Worm (Caenorhabditis elegans) whole organism, L4 larva: ENCODE data around the gene T01B10.5.

Source experiments
- D1046.2 ChIP-seq: fragments of 200-800 bp; sonication (Bioruptor generic); IDR thresholded peaks from 2 replicates; pipeline ENCODE4 v1.3.6; 2022; ENCODE audit warnings: missing genetic modification characterization, missing compliant biosample characterization
- F49E8.2 ChIP-seq: sonication (generic microtip); optimal IDR thresholded peaks from 2 replicates; lab custom pipeline; 2016; ENCODE audit warnings: missing compliant biosample characterization, mild to moderate bottlenecking, missing genetic modification characterization, borderline replicate concordance
- Y48G9A.11 ChIP-seq: fragments of 200-800 bp; sonication (Bioruptor generic); IDR thresholded peaks from 2 replicates; pipeline ENCODE4 v1.3.6; 2022; ENCODE audit warnings: missing genetic modification reagents, missing genetic modification characterization, missing compliant biosample characterization
- Y5F2A.4 ChIP-seq: fragments of 200-800 bp; sonication (Bioruptor generic); optimal IDR thresholded peaks from 2 replicates; lab custom pipeline; 2018; ENCODE audit warnings: mild to moderate bottlenecking, missing genetic modification characterization, missing compliant biosample characterization
- Y75B8A.6 ChIP-seq: fragments of 200-800 bp; sonication (Bioruptor generic); IDR thresholded peaks from 2 replicates; pipeline ENCODE4 v1.3.6; 2022; ENCODE audit warnings: missing genetic modification reagents, missing genetic modification characterization, missing compliant biosample characterization
- aha-1 ChIP-seq: fragments of 150-350 bp; peaks from one replicate; lab custom pipeline; 2014; ENCODE audit warnings: missing biosample characterization, missing genetic modification characterization
- ceh-44 ChIP-seq: fragments of 200-800 bp; sonication (Bioruptor generic); IDR thresholded peaks from 2 replicates; pipeline ENCODE4 v1.3.6; 2022; ENCODE audit warnings: missing genetic modification reagents, missing genetic modification characterization, missing compliant biosample characterization
- daf-16 ChIP-seq, 3 experiments: sonication (generic microtip); optimal IDR thresholded peaks; 2 replicates each; lab custom pipeline; 2016 to 2017; ENCODE audit warnings: missing genetic modification characterization in 3 of 3, missing genetic modification reagents in 3 of 3, mild to moderate bottlenecking in 2 of 3, missing compliant biosample characterization in 2 of 3, missing biosample characterization in 1 of 3, moderate library complexity in 1 of 3
- dmd-8 ChIP-seq: fragments of 200-800 bp; sonication (Bioruptor generic); IDR thresholded peaks from 2 replicates; pipeline ENCODE4 v1.3.6; 2022; ENCODE audit warnings: missing genetic modification characterization, missing compliant biosample characterization
- dmd-9 ChIP-seq: fragments of 200-800 bp; sonication (Bioruptor generic); IDR thresholded peaks from 2 replicates; pipeline ENCODE4 v1.3.6; 2022; ENCODE audit warnings: missing genetic modification reagents, missing genetic modification characterization, missing compliant biosample characterization
- egl-43 ChIP-seq: fragments of 200-800 bp; sonication (Bioruptor generic); IDR thresholded peaks from 2 replicates; pipeline ENCODE4 v1.3.6; 2022; ENCODE audit warnings: missing genetic modification reagents, missing genetic modification characterization, missing compliant biosample characterization
- hlh-11 ChIP-seq: fragments of 200-800 bp; sonication (Bioruptor generic); optimal IDR thresholded peaks from 2 replicates; lab custom pipeline; 2018; ENCODE audit warnings: mild to moderate bottlenecking, missing genetic modification characterization, missing compliant biosample characterization
- lim-7 ChIP-seq: fragments of 200-800 bp; sonication (Bioruptor generic); IDR thresholded peaks from 2 replicates; pipeline ENCODE4 v1.3.6; 2022; ENCODE audit warnings: missing genetic modification characterization, missing compliant biosample characterization
- lin-15B ChIP-seq: fragments of 150-350 bp; sonication (generic microtip); optimal IDR thresholded peaks from 3 replicates; lab custom pipeline; 2014; ENCODE audit warnings: missing biosample characterization, missing genetic modification characterization
- madf-5 ChIP-seq, 2 experiments: fragments of 200-800 bp; sonication (Bioruptor generic); IDR thresholded peaks; 2 replicates each; pipeline ENCODE4 v1.3.6; 2022; ENCODE audit warnings: missing compliant biosample characterization in 2 of 2, missing genetic modification characterization in 2 of 2
- mdl-1 ChIP-seq, 2 experiments: fragments of 150-350 bp in 1 of 2; sonication (generic microtip) in 1 of 2; optimal IDR thresholded peaks; 2 replicates each; lab custom pipeline; 2014 to 2017; ENCODE audit warnings: missing biosample characterization in 2 of 2, missing genetic modification characterization in 2 of 2
- mep-1 ChIP-seq: fragments of 150-350 bp; sonication (generic microtip); optimal IDR thresholded peaks from 3 replicates; lab custom pipeline; 2014; ENCODE audit warnings: missing biosample characterization, missing genetic modification characterization
- nhr-102 ChIP-seq: sonication (generic microtip); optimal IDR thresholded peaks from 2 replicates; lab custom pipeline; 2016; ENCODE audit warnings: mild to moderate bottlenecking, missing genetic modification characterization, moderate library complexity, missing compliant biosample characterization
- nhr-11 ChIP-seq: fragments of 150-350 bp; optimal IDR thresholded peaks from 2 replicates; lab custom pipeline; 2014; ENCODE audit warnings: missing biosample characterization, missing genetic modification characterization
- nhr-237 ChIP-seq: sonication (generic microtip); optimal IDR thresholded peaks from 2 replicates; lab custom pipeline; 2017; ENCODE audit warnings: missing biosample characterization, missing genetic modification characterization
- nhr-6 ChIP-seq: fragments of 150-350 bp; optimal IDR thresholded peaks from 2 replicates; lab custom pipeline; 2014; ENCODE audit warnings: missing biosample characterization, missing genetic modification characterization
- nhr-76 ChIP-seq: fragments of 150-350 bp; optimal IDR thresholded peaks from 2 replicates; lab custom pipeline; 2014; ENCODE audit warnings: missing biosample characterization, missing genetic modification characterization
- php-3 ChIP-seq: fragments of 200-800 bp; sonication (Bioruptor generic); IDR thresholded peaks from 2 replicates; pipeline ENCODE4 v1.3.6; 2022; ENCODE audit warnings: missing genetic modification reagents, missing genetic modification characterization, missing compliant biosample characterization
- rbr-2 ChIP-seq: sonication (generic microtip); optimal IDR thresholded peaks from 2 replicates; lab custom pipeline; 2016; ENCODE audit warnings: missing genotype, missing genetic modification characterization, missing compliant biosample characterization
- skn-1 ChIP-seq: fragments of 150-350 bp; optimal IDR thresholded peaks from 2 replicates; lab custom pipeline; 2014; ENCODE audit warnings: missing biosample characterization, missing genetic modification characterization
- spr-3 ChIP-seq: fragments of 200-800 bp; sonication (Bioruptor generic); optimal IDR thresholded peaks from 2 replicates; lab custom pipeline; 2018; ENCODE audit warnings: mild to moderate bottlenecking, missing genetic modification characterization, missing compliant biosample characterization
- tag-97 ChIP-seq: fragments of 200-800 bp; sonication (Bioruptor generic); IDR thresholded peaks from 2 replicates; pipeline ENCODE4 v1.3.6; 2022; ENCODE audit warnings: missing genetic modification characterization, missing compliant biosample characterization
- unc-130 ChIP-seq: sonication (generic microtip); optimal IDR thresholded peaks from 2 replicates; lab custom pipeline; 2016; ENCODE audit warnings: missing genetic modification reagents, missing genetic modification characterization, missing compliant biosample characterization
- ztf-11 ChIP-seq: fragments of 150-350 bp; optimal IDR thresholded peaks from 2 replicates; lab custom pipeline; 2014; ENCODE audit warnings: missing biosample characterization, missing genetic modification characterization

Gene T01B10.5

ce11 chrX:8492750-8493149 lies 2.4 kb upstream of the T01B10.5 start (continued):
- TF ChIP-seq tag-97 (no peak), madf-5 (GFP tag; IDR thresholded peaks at IDR 0.05; lab: Robert Waterston, UW) (no peak), F49E8.2 (tag; lab: Kevin White, UChicago) (no peak)

- TF ChIP-seq egl-43 (GFP tag; lab: Robert Waterston, UW) (no peak), aha-1 (peak; percentile 13)
- TF ChIP-seq, all 104 proteins: peak for 1
Measured at ce11 chrX:8499721-8500120, 4.6 kb downstream of the T01B10.5 start, which contains the start of gene grd-14. Gene grd-14 (plus strand): TSS chrX:8500021.

- TF ChIP-seq spr-3 (GFP tag; lab: Kevin White, UChicago) (no peak), mdl-1 (tag; optimal IDR thresholded peaks at IDR 0.05; lab: Kevin White, UChicago) (no peak), Y75B8A.6 (GFP tag; lab: Robert Waterston, UW) (no peak), lim-7 (GFP tag; lab: Robert Waterston, UW) (no peak), nhr-76 (tag; lab: Kevin White, UChicago) (no peak)
Measured at ce11 chrX:8500922-8501321, 5.8 kb downstream of the T01B10.5 start, which contains the start of gene grd-4. Gene grd-4 (plus strand): TSS chrX:8501222.

- TF ChIP-seq ceh-44 (GFP tag; lab: Robert Waterston, UW) (no peak), D1046.2 (GFP tag; lab: Robert Waterston, UW) (no peak), mdl-1 (tag; optimal IDR thresholded peaks at IDR 0.05; lab: Kevin White, UChicago) (peak in 1 of 2 experiments; percentile 28), aha-1 (peak; percentile 56), ztf-11 (tag; lab: Kevin White, UChicago) (no peak), lin-15B (tag; lab: Kevin White, UChicago) (no peak), hlh-11 (tag; lab: Kevin White, UChicago) (peak; percentile 28), php-3 (GFP tag; lab: Robert Waterston, UW) (no peak)
Measured at ce11 chrX:8504207-8504606, 9.1 kb downstream of the T01B10.5 start.

- TF ChIP-seq php-3 (GFP tag; lab: Robert Waterston, UW) (no peak), nhr-237 (tag; lab: Kevin White, UChicago) (no peak)
Measured at ce11 chrX:8507053-8507452, 11.9 kb downstream of the T01B10.5 start.

- TF ChIP-seq dmd-9 (GFP tag; lab: Robert Waterston, UW) (no peak), Y48G9A.11 (no peak)
Measured at ce11 chrX:8507576-8507975, 12.5 kb downstream of the T01B10.5 start, which contains the start of gene H03E18.1. Gene H03E18.1 (plus strand): TSS chrX:8507876.

ce11 chrX:8509088-8509487 lies 14.0 kb downstream of the T01B10.5 start:
- no peak for TF ChIP-seq nhr-11
- TF ChIP-seq rbr-2 (tag; lab: Kevin White, UChicago) = no peak
- no peak for TF ChIP-seq php-3 (GFP tag; lab: Robert Waterston, UW)
- TF ChIP-seq nhr-6 (tag; lab: Kevin White, UChicago) = no peak
- no peak for TF ChIP-seq dmd-8 (GFP tag; lab: Robert Waterston, UW)
- TF ChIP-seq Y5F2A.4 (GFP tag; lab: Kevin White, UChicago) = no peak
- no peak for TF ChIP-seq unc-130 (GFP tag; lab: Kevin White, UChicago)
- no peak for TF ChIP-seq mep-1
- TF ChIP-seq skn-1 = no peak
- no peak for TF ChIP-seq Y75B8A.6 (GFP tag; lab: Robert Waterston, UW)
- TF ChIP-seq nhr-102 = no peak
- no peak for TF ChIP-seq daf-16 (GFP tag; optimal IDR thresholded peaks at IDR 0.05; lab: Kevin White, UChicago)
- no peak for TF ChIP-seq daf-16 (tag; optimal IDR thresholded peaks at IDR 0.05; lab: Kevin White, UChicago)
- TF ChIP-seq, all 104 proteins: peak for 0
